Worm (Caenorhabditis elegans): ENCODE data around the gene his-62.
A peak's percentile ranks its signal among the peaks of the same experiment; 100 is the strongest.

Gene his-62

ce11 chrIV:7507305-7507704 is 21.0 kb downstream of the his-62 start:
- TF ChIP-seq lin-32 (GFP tag; optimal IDR thresholded peaks at IDR 0.05) (no peak), sem-2 (GFP tag; optimal IDR thresholded peaks at IDR 0.05) (no peak), mab-5 (tag; optimal IDR thresholded peaks at IDR 0.05) (no peak), drap-1 (GFP tag; optimal IDR thresholded peaks at IDR 0.05) (no peak), ceh-83 (GFP tag; optimal IDR thresholded peaks at IDR 0.05) (no peak), ceh-39 (tag; optimal IDR thresholded peaks at IDR 0.05) (no peak)

- TF ChIP-seq unc-120 (tag; optimal IDR thresholded peaks at IDR 0.05; ENCODE audit: poor library complexity, severe bottlenecking): no peak
- peak; percentile 14 for TF ChIP-seq hlh-1 (tag; optimal IDR thresholded peaks at IDR 0.05)
- peak; percentile 72 for TF ChIP-seq nhr-237 (tag; optimal IDR thresholded peaks at IDR 0.05)
- TF ChIP-seq mep-1 (tag; optimal IDR thresholded peaks at IDR 0.05): peak; percentile 47
Measured at ce11 chrIV:7507841-7508509, 21.6 kb downstream of the his-62 start, which contains the start of the genes vdac-1 and R05G6.5. TSS of gene vdac-1 (minus strand) at chrIV:7507891. TSS of gene R05G6.5 (plus strand) at chrIV:7508367.

- TF ChIP-seq ces-1 (GFP tag; optimal IDR thresholded peaks at IDR 0.05): no peak
- TF ChIP-seq lsy-2 (tag; optimal IDR thresholded peaks at IDR 0.05): peak; percentile 73
Measured at ce11 chrIV:7508850-7509249, 22.5 kb downstream of the his-62 start.

ce11 chrIV:7510829-7511228 is 24.5 kb downstream of the his-62 start:
- no peak for TF ChIP-seq elt-3 (tag; optimal IDR thresholded peaks at IDR 0.05)
- TF ChIP-seq lsy-2 (tag; optimal IDR thresholded peaks at IDR 0.05): no peak
- TF ChIP-seq bed-3 (GFP tag; optimal IDR thresholded peaks at IDR 0.05): no peak
- TF ChIP-seq mep-1 (tag; optimal IDR thresholded peaks at IDR 0.05): no peak
- no peak for TF ChIP-seq ztf-11 (tag; optimal IDR thresholded peaks at IDR 0.05)
- no peak for TF ChIP-seq lin-32 (GFP tag; optimal IDR thresholded peaks at IDR 0.05)
- no peak for TF ChIP-seq cnd-1 (tag; optimal IDR thresholded peaks at IDR 0.05)
- TF ChIP-seq ham-2 (GFP tag; optimal IDR thresholded peaks at IDR 0.05): no peak
- no peak for TF ChIP-seq ceh-83 (GFP tag; optimal IDR thresholded peaks at IDR 0.05)
- no peak for TF ChIP-seq mab-5 (tag; optimal IDR thresholded peaks at IDR 0.05)
- no peak for TF ChIP-seq unc-62 (GFP tag; optimal IDR thresholded peaks at IDR 0.05)
- no peak for TF ChIP-seq ces-1 (GFP tag; optimal IDR thresholded peaks at IDR 0.05)
- TF ChIP-seq nhr-12 (tag; optimal IDR thresholded peaks at IDR 0.05): no peak
- no peak for TF ChIP-seq drap-1 (GFP tag; optimal IDR thresholded peaks at IDR 0.05)
- TF ChIP-seq zip-8 (tag; optimal IDR thresholded peaks at IDR 0.05): no peak
- no peak for TF ChIP-seq ceh-43 (GFP tag; optimal IDR thresholded peaks at IDR 0.05)
- TF ChIP-seq sem-2 (GFP tag; optimal IDR thresholded peaks at IDR 0.05): no peak
- no peak for TF ChIP-seq hlh-1 (tag; optimal IDR thresholded peaks at IDR 0.05)
- TF ChIP-seq flh-1 (GFP tag; optimal IDR thresholded peaks at IDR 0.05): no peak
- TF ChIP-seq nhr-76 (tag; optimal IDR thresholded peaks at IDR 0.05): no peak

ce11 chrIV:7512617-7513233 is 26.4 kb downstream of the his-62 start, which contains the start of the genes plc-4 and R05G6.4:
TSS of gene plc-4 (minus strand) at chrIV:7512667.
TSS of gene R05G6.4 (plus strand) at chrIV:7513233.
- no peak for TF ChIP-seq ztf-11 (tag; optimal IDR thresholded peaks at IDR 0.05)
- TF ChIP-seq nhr-28 (tag; optimal IDR thresholded peaks at IDR 0.05): no peak
- no peak for TF ChIP-seq mls-2 (tag; optimal IDR thresholded peaks at IDR 0.05)
- peak; percentile 18 for TF ChIP-seq lsy-2 (tag; optimal IDR thresholded peaks at IDR 0.05)
- TF ChIP-seq nhr-2 (tag; optimal IDR thresholded peaks at IDR 0.05): no peak
- no peak for TF ChIP-seq ceh-43 (GFP tag; optimal IDR thresholded peaks at IDR 0.05)
- no peak for TF ChIP-seq unc-62 (GFP tag; optimal IDR thresholded peaks at IDR 0.05)
- TF ChIP-seq flh-1 (GFP tag; optimal IDR thresholded peaks at IDR 0.05): no peak
- TF ChIP-seq blmp-1 (tag; optimal IDR thresholded peaks at IDR 0.05): no peak
- no peak for TF ChIP-seq pha-4 (tag; optimal IDR thresholded peaks at IDR 0.05)
- TF ChIP-seq tbx-8 (GFP tag; optimal IDR thresholded peaks at IDR 0.05): no peak
- TF ChIP-seq bed-3 (GFP tag; optimal IDR thresholded peaks at IDR 0.05): no peak
- TF ChIP-seq ces-1 (GFP tag; optimal IDR thresholded peaks at IDR 0.05): peak; percentile 23
- no peak for TF ChIP-seq nhr-76 (tag; optimal IDR thresholded peaks at IDR 0.05)
- TF ChIP-seq drap-1 (GFP tag; optimal IDR thresholded peaks at IDR 0.05): no peak

All from whole organism, mixed stage, embryonic.